Fruit fly (Drosophila melanogaster) whole organism, embryonic: ENCODE measurements around the gene CG5612.

Experiments used
- Asciz ChIP-seq: fragments of 200-800 bp; sonication (Bioruptor generic); optimal IDR thresholded peaks from 2 replicates; lab custom pipeline; 2017; ENCODE audit warnings: missing biosample characterization, mild to moderate bottlenecking, missing genetic modification characterization, missing genetic modification reagents
- Blimp-1 ChIP-seq: fragments of 200-800 bp; sonication (Bioruptor generic); optimal IDR thresholded peaks from 3 replicates; lab custom pipeline; 2018; ENCODE audit warnings: missing biosample characterization, missing genetic modification characterization, mild to moderate bottlenecking, moderate library complexity, missing genetic modification reagents
- CG12391 ChIP-seq: fragments of 200-800 bp; sonication (Bioruptor generic); optimal IDR thresholded peaks from 3 replicates; lab custom pipeline; 2018; ENCODE audit warnings: missing biosample characterization, mild to moderate bottlenecking, missing genetic modification characterization, moderate library complexity
- CG14860 ChIP-seq: fragments of 200-800 bp; sonication (Bioruptor generic); IDR thresholded peaks from 3 replicates; pipeline ENCODE4 v1.3.6; 2022; ENCODE audit warnings: missing biosample characterization, missing genetic modification characterization; ENCODE audit not compliant: partially characterized antibody
- CG17328 ChIP-seq: fragments of 200-800 bp; sonication (Bioruptor generic); IDR thresholded peaks from 2 replicates; pipeline ENCODE4 v1.3.6; 2022; ENCODE audit warnings: missing biosample characterization, missing genetic modification characterization
- CG4617 ChIP-seq: fragments of 200-800 bp; sonication (Bioruptor generic); optimal IDR thresholded peaks from 3 replicates; lab custom pipeline; 2016; ENCODE audit warnings: missing biosample characterization, missing genetic modification characterization, borderline replicate concordance
- CG7963 ChIP-seq: fragments of 200-800 bp; sonication (Bioruptor generic); IDR thresholded peaks from 3 replicates; pipeline ENCODE4 v1.3.6; 2022; ENCODE audit warnings: missing biosample characterization, missing genetic modification characterization; ENCODE audit not compliant: partially characterized antibody
- CG9797 ChIP-seq: fragments of 200-800 bp; sonication (Bioruptor generic); optimal IDR thresholded peaks from 3 replicates; lab custom pipeline; 2018; ENCODE audit warnings: missing biosample characterization, mild to moderate bottlenecking, missing genetic modification characterization
- Dll ChIP-seq: fragments of 200-800 bp; sonication (Bioruptor generic); IDR thresholded peaks from 4 replicates; pipeline ENCODE4 v1.3.6; 2022; ENCODE audit warnings: missing biosample characterization, missing genetic modification characterization; ENCODE audit not compliant: partially characterized antibody
- Gsc ChIP-seq: fragments of 200-800 bp; sonication (Bioruptor generic); IDR thresholded peaks from 2 replicates; pipeline ENCODE4 v1.3.6; 2022; ENCODE audit warnings: missing biosample characterization, missing genetic modification characterization
- HLH54F ChIP-seq: fragments of 200-800 bp; sonication (Bioruptor generic); optimal IDR thresholded peaks from 3 replicates; lab custom pipeline; 2016; ENCODE audit warnings: missing biosample characterization, missing genetic modification characterization
- Hr78 ChIP-seq, 2 experiments: fragments of 200-800 bp in 1 of 2; fragments of >200 bp in 1 of 2; sonication (Bioruptor generic) in 1 of 2; optimal IDR thresholded peaks; 2 replicates each; lab custom pipeline; 2017 to 2019; ENCODE audit warnings: missing biosample characterization in 2 of 2, missing genetic modification characterization in 2 of 2, mild to moderate bottlenecking in 1 of 2, moderate library complexity in 1 of 2
- MBD-R2 ChIP-seq: fragments of 200-800 bp; sonication (Bioruptor generic); IDR thresholded peaks from 2 replicates; pipeline ENCODE4 v1.3.6; 2022; ENCODE audit warnings: missing biosample characterization, missing genetic modification characterization
- MESR4 ChIP-seq: fragments of 200-800 bp; sonication (Bioruptor generic); optimal IDR thresholded peaks from 2 replicates; lab custom pipeline; 2018; ENCODE audit warnings: missing biosample characterization, mild to moderate bottlenecking, missing genetic modification characterization, moderate library complexity
- Myb ChIP-seq: fragments of 200-800 bp; sonication (Bioruptor generic); optimal IDR thresholded peaks from 2 replicates; lab custom pipeline; 2016; ENCODE audit warnings: missing biosample characterization, missing genetic modification characterization
- NK7.1 ChIP-seq: fragments of 200-800 bp; sonication (Bioruptor generic); optimal IDR thresholded peaks from 3 replicates; lab custom pipeline; 2016; ENCODE audit warnings: missing biosample characterization, missing genetic modification characterization
- Pdp1 ChIP-seq, 2 experiments: fragments of 200-800 bp; sonication (Bioruptor generic); optimal IDR thresholded peaks; 3 replicates each; lab custom pipeline; 2016; ENCODE audit warnings: missing biosample characterization in 2 of 2, missing genetic modification characterization in 2 of 2, mild to moderate bottlenecking in 1 of 2, moderate library complexity in 1 of 2
- Scr ChIP-seq: fragments of 200-800 bp; sonication (Bioruptor generic); IDR thresholded peaks from 2 replicates; pipeline ENCODE4 v1.3.6; 2022; ENCODE audit warnings: missing biosample characterization, missing genetic modification characterization; ENCODE audit not compliant: partially characterized antibody
- Vsx1 ChIP-seq: fragments of 200-800 bp; sonication (Bioruptor generic); optimal IDR thresholded peaks from 2 replicates; lab custom pipeline; 2017; ENCODE audit warnings: missing biosample characterization, mild to moderate bottlenecking, missing genetic modification characterization, missing genetic modification reagents
- dmrt11E ChIP-seq: fragments of 200-800 bp; sonication (Bioruptor generic); optimal IDR thresholded peaks from 3 replicates; lab custom pipeline; 2018; ENCODE audit warnings: missing biosample characterization, mild to moderate bottlenecking, missing genetic modification characterization, moderate library complexity
- gfzf ChIP-seq: fragments of 200-800 bp; sonication (Bioruptor generic); optimal IDR thresholded peaks from 2 replicates; lab custom pipeline; 2016; ENCODE audit warnings: missing biosample characterization, mild to moderate bottlenecking, missing genetic modification characterization, moderate library complexity
- kay ChIP-seq: fragments of 200-800 bp; sonication (Bioruptor generic); optimal IDR thresholded peaks from 2 replicates; lab custom pipeline; 2016; ENCODE audit warnings: missing biosample characterization, missing genetic modification characterization
- knrl ChIP-seq: fragments of 200-800 bp; sonication (Bioruptor generic); IDR thresholded peaks from 3 replicates; pipeline ENCODE4 v1.3.6; 2022; ENCODE audit warnings: missing biosample characterization, missing genetic modification characterization; ENCODE audit not compliant: partially characterized antibody
- lbe ChIP-seq: fragments of 200-800 bp; sonication (Bioruptor generic); optimal IDR thresholded peaks from 2 replicates; lab custom pipeline; 2016; ENCODE audit warnings: missing biosample characterization, mild to moderate bottlenecking, missing genetic modification characterization
- oc ChIP-seq: fragments of 200-800 bp; sonication (Bioruptor generic); optimal IDR thresholded peaks from 2 replicates; lab custom pipeline; 2018; ENCODE audit warnings: missing biosample characterization, mild to moderate bottlenecking, missing genetic modification characterization, moderate library complexity
- otp ChIP-seq: fragments of 200-800 bp; sonication (Bioruptor generic); IDR thresholded peaks from 3 replicates; pipeline ENCODE4, ENCODE4 v1.3.6; 2022; ENCODE audit warnings: missing biosample characterization, missing genetic modification characterization
- peb ChIP-seq: fragments of 200-800 bp; sonication (Bioruptor generic); IDR thresholded peaks from 2 replicates; pipeline ENCODE4 v1.3.6; 2022; ENCODE audit warnings: missing biosample characterization, missing genetic modification characterization
- pzg ChIP-seq: fragments of 200-800 bp; sonication (Bioruptor generic); optimal IDR thresholded peaks from 3 replicates; lab custom pipeline; 2018; ENCODE audit warnings: missing biosample characterization, mild to moderate bottlenecking, missing genetic modification characterization, moderate library complexity
- sd ChIP-seq: fragments of 200-800 bp; sonication (Bioruptor generic); optimal IDR thresholded peaks from 3 replicates; lab custom pipeline; 2018; ENCODE audit warnings: missing biosample characterization, mild to moderate bottlenecking, missing genetic modification characterization, moderate library complexity
- tll ChIP-seq, 2 experiments: fragments of 200-800 bp in 1 of 2; fragments of >200 bp in 1 of 2; sonication (Bioruptor generic) in 1 of 2; optimal IDR thresholded peaks; 2 replicates each; lab custom pipeline; 2017 to 2019; ENCODE audit warnings: missing biosample characterization in 2 of 2, missing genetic modification characterization in 2 of 2, mild to moderate bottlenecking in 1 of 2, moderate library complexity in 1 of 2
- vvl ChIP-seq: fragments of 200-800 bp; sonication (Bioruptor generic); IDR thresholded peaks from 2 replicates; pipeline ENCODE4 v1.3.6; 2022; ENCODE audit warnings: missing biosample characterization, missing genetic modification characterization
- z ChIP-seq: fragments of 200-800 bp; sonication (Bioruptor generic); IDR thresholded peaks from 3 replicates; pipeline ENCODE4 v1.3.6; 2022; ENCODE audit warnings: missing biosample characterization, missing genetic modification characterization

Gene CG5612

DNA sequence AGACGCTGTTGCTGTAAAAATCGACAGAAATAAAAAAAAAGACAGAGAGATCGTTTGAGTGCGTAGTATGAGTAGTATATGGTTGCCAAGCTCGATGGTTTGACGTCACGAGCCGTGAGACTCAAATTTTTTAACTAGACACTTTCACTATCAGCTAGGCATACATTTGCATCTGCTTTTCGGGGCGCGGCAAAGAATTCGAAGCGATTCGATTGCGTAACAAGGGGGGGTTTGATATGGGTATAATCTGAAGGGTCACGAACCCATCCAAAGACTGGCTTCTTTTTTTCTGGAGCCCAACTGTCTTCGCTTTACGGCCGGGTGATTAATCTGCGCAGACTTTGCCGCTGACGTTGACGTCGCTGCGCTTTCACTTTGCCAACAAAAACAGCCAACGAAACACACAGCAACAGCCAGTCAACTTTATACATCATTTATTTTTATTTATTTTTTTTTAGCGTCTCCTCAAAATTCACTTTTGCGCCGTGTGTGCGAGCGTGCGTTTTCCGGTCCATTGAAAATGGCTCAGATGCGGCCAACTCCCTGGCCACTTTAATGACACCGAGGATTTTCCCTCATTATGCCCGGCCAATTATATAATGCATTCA is 32.1 kb downstream of the CG5612 start:
- TF ChIP-seq Hr78 (GFP tag; optimal IDR thresholded peaks at IDR 0.05; lab: Kevin White, UChicago), result peak in 1 of 2 experiments; percentile 69
- TF ChIP-seq tll (GFP tag; optimal IDR thresholded peaks at IDR 0.05; lab: Kevin White, UChicago), result no peak
- TF ChIP-seq Blimp-1, result peak; percentile 88
- no peak for TF ChIP-seq HLH54F (GFP tag; lab: Kevin White, UChicago)
- TF ChIP-seq vvl (GFP tag; lab: Robert Waterston, UW), result peak; percentile 42; the same call in 1 of the 2 replicates
- peak in 1 of 2 experiments; percentile 37 for TF ChIP-seq Pdp1 (GFP tag; optimal IDR thresholded peaks at IDR 0.05; lab: Kevin White, UChicago)
- peak; percentile 62 for TF ChIP-seq oc
- TF ChIP-seq sd (tag; lab: Kevin White, UChicago), result peak; percentile 27

- TF ChIP-seq dmrt11E (tag; lab: Kevin White, UChicago) (no peak), lbe (GFP tag; lab: Kevin White, UChicago) (peak; percentile 62), peb (GFP tag; lab: Robert Waterston, UW) (no peak), CG17328 (GFP tag; lab: Robert Waterston, UW) (no peak), CG12391 (tag; lab: Kevin White, UChicago) (no peak)
Observed at dm6 chr3R:27593174-27593573, 32.6 kb downstream of the CG5612 start.

dm6 chr3R:27582634-27583181 is 43.1 kb downstream of the CG5612 start, which contains the start of gene pins:
Gene pins, plus strand, starts transcription at chr3R:27582840.
- TF ChIP-seq Scr (peak; percentile 16; the same call in 1 of the 2 replicates), CG14860 (GFP tag; lab: Robert Waterston, UW) (0 out of 3 replicates have a peak, but pooled peaks have one; percentile 7), NK7.1 (GFP tag; lab: Kevin White, UChicago) (no peak), Asciz (GFP tag; lab: Kevin White, UChicago) (no peak), CG9797 (GFP tag; lab: Kevin White, UChicago) (peak; percentile 28), Dll (GFP tag; lab: Robert Waterston, UW) (0 out of 4 replicates have a peak, but pooled peaks have one; percentile 42), z (GFP tag; lab: Robert Waterston, UW) (0 out of 3 replicates have a peak, but pooled peaks have one; percentile 12), pzg (peak; percentile 36), MBD-R2 (GFP tag; lab: Robert Waterston, UW) (peak; percentile 41), MESR4 (GFP tag; lab: Kevin White, UChicago) (peak; percentile 92), otp (no peak), CG4617 (GFP tag; lab: Kevin White, UChicago) (peak; percentile 66), knrl (GFP tag; lab: Robert Waterston, UW) (no peak), CG7963 (GFP tag; lab: Robert Waterston, UW) (0 out of 3 replicates have a peak, but pooled peaks have one; percentile 36), gfzf (GFP tag; lab: Kevin White, UChicago) (peak; percentile 67), Gsc (GFP tag; lab: Robert Waterston, UW) (no peak), kay (GFP tag; lab: Kevin White, UChicago) (peak; percentile 37), Vsx1 (GFP tag; lab: Kevin White, UChicago) (peak; percentile 4), Myb (peak; percentile 74)
- TF ChIP-seq, all 482 proteins: peak for 14
